Fruit fly (Drosophila melanogaster) whole organism, embryonic: ENCODE data around the gene sob.

Source experiments
- Bgb ChIP-seq: fragments of 200-800 bp; sonication (Bioruptor generic); IDR thresholded peaks from 2 replicates; pipeline ENCODE4 v1.3.6; 2022; ENCODE audit warnings: missing biosample characterization, missing genetic modification characterization; ENCODE audit not compliant: partially characterized antibody
- CG10274 ChIP-seq: fragments of 200-800 bp; sonication (Bioruptor generic); optimal IDR thresholded peaks from 3 replicates; lab custom pipeline; 2017; ENCODE audit warnings: missing biosample characterization, mild to moderate bottlenecking, missing genetic modification characterization
- CG10321 ChIP-seq: fragments of 200-800 bp; sonication (Bioruptor generic); IDR thresholded peaks from 2 replicates; pipeline ENCODE4 v1.3.6; 2022; ENCODE audit warnings: missing biosample characterization, missing genetic modification characterization
- CG10431 ChIP-seq: fragments of 200-800 bp; sonication (Bioruptor generic); optimal IDR thresholded peaks from 3 replicates; lab custom pipeline; 2018; ENCODE audit warnings: missing biosample characterization, mild to moderate bottlenecking, missing genetic modification characterization
- CG11398 ChIP-seq: fragments of 200-800 bp; sonication (Bioruptor generic); optimal IDR thresholded peaks from 2 replicates; lab custom pipeline; 2016; ENCODE audit warnings: missing biosample characterization, missing genetic modification characterization
- CG11560 ChIP-seq: fragments of 200-800 bp; sonication (Bioruptor generic); IDR thresholded peaks from 3 replicates; pipeline ENCODE4 v1.3.6; 2022; ENCODE audit warnings: missing biosample characterization, missing genetic modification characterization
- CG12942 ChIP-seq: fragments of 200-800 bp; sonication (Bioruptor generic); optimal IDR thresholded peaks from 3 replicates; lab custom pipeline; 2016; ENCODE audit warnings: missing biosample characterization, missing genetic modification characterization
- CG17186 ChIP-seq: fragments of 200-800 bp; sonication (Bioruptor generic); optimal IDR thresholded peaks from 3 replicates; lab custom pipeline; 2017; ENCODE audit warnings: missing biosample characterization, missing genetic modification reagents, missing genetic modification characterization
- CG17361 ChIP-seq: fragments of 200-800 bp; sonication (Bioruptor generic); IDR thresholded peaks from 3 replicates; pipeline ENCODE4 v1.3.6; 2022; ENCODE audit warnings: missing biosample characterization, missing genetic modification characterization
- CG17385 ChIP-seq: fragments of 200-800 bp; sonication (Bioruptor generic); optimal IDR thresholded peaks from 3 replicates; lab custom pipeline; 2018; ENCODE audit warnings: missing biosample characterization, mild to moderate bottlenecking, missing genetic modification characterization
- CG18764 ChIP-seq: fragments of 200-800 bp; sonication (Bioruptor generic); optimal IDR thresholded peaks from 3 replicates; lab custom pipeline; 2016; ENCODE audit warnings: missing biosample characterization, missing genetic modification characterization
- CG2678 ChIP-seq: fragments of 200-800 bp; sonication (Bioruptor generic); optimal IDR thresholded peaks from 3 replicates; lab custom pipeline; 2019; ENCODE audit warnings: missing biosample characterization, mild to moderate bottlenecking, missing genetic modification characterization, moderate library complexity
- CG30020 ChIP-seq: fragments of 200-800 bp; optimal IDR thresholded peaks from 2 replicates; lab custom pipeline; 2019; ENCODE audit warnings: missing biosample characterization, mild to moderate bottlenecking, missing genetic modification characterization, moderate library complexity
- CG31224 ChIP-seq: fragments of 200-800 bp; sonication (Bioruptor generic); IDR thresholded peaks from 2 replicates; pipeline ENCODE4 v1.3.6; 2022; ENCODE audit warnings: missing biosample characterization, missing genetic modification characterization
- CG32767 ChIP-seq: fragments of 200-800 bp; sonication (Bioruptor generic); IDR thresholded peaks from 2 replicates; pipeline ENCODE4 v1.3.6; 2022; ENCODE audit warnings: missing biosample characterization, missing genetic modification characterization
- CG3726 ChIP-seq: fragments of 200-800 bp; sonication (Bioruptor generic); IDR thresholded peaks from 3 replicates; pipeline ENCODE4, ENCODE4 v1.3.6; 2022; ENCODE audit warnings: missing biosample characterization, missing genetic modification characterization
- CG6854 ChIP-seq: fragments of 200-800 bp; sonication (Bioruptor generic); optimal IDR thresholded peaks from 3 replicates; lab custom pipeline; 2017; ENCODE audit warnings: missing biosample characterization, mild to moderate bottlenecking, missing genetic modification characterization
- CG7372 ChIP-seq: fragments of 200-800 bp; sonication (Bioruptor generic); IDR thresholded peaks from 2 replicates; pipeline ENCODE4 v1.3.6; 2022; ENCODE audit warnings: missing biosample characterization, missing genetic modification characterization
- CG7963 ChIP-seq: fragments of 200-800 bp; sonication (Bioruptor generic); IDR thresholded peaks from 3 replicates; pipeline ENCODE4 v1.3.6; 2022; ENCODE audit warnings: missing biosample characterization, missing genetic modification characterization; ENCODE audit not compliant: partially characterized antibody
- Camta ChIP-seq: fragments of 200-800 bp; sonication (Bioruptor generic); optimal IDR thresholded peaks from 2 replicates; lab custom pipeline; 2016; ENCODE audit warnings: missing biosample characterization, missing genetic modification characterization
- CkIIα-i1 ChIP-seq: fragments of 200-800 bp; sonication (Bioruptor generic); IDR thresholded peaks from 2 replicates; pipeline ENCODE4 v1.3.6; 2022; ENCODE audit warnings: missing biosample characterization, missing genetic modification characterization
- CoRest ChIP-seq: fragments of 200-800 bp; sonication (Bioruptor generic); optimal IDR thresholded peaks from 3 replicates; lab custom pipeline; 2018; ENCODE audit warnings: missing biosample characterization, mild to moderate bottlenecking, missing genetic modification characterization, moderate library complexity
- CrebB ChIP-seq: fragments of 200-800 bp; sonication (Bioruptor generic); optimal IDR thresholded peaks from 3 replicates; lab custom pipeline; 2018; ENCODE audit warnings: missing biosample characterization, mild to moderate bottlenecking, missing genetic modification characterization
- ERR ChIP-seq: fragments of 200-800 bp; sonication (Bioruptor generic); optimal IDR thresholded peaks from 2 replicates; lab custom pipeline; 2016; ENCODE audit warnings: missing biosample characterization, missing genetic modification characterization
- Hmr ChIP-seq: fragments of 200-800 bp; sonication (Bioruptor generic); optimal IDR thresholded peaks from 3 replicates; lab custom pipeline; 2017; ENCODE audit warnings: mild to moderate bottlenecking, missing biosample characterization, missing genetic modification reagents, missing genetic modification characterization
- Neu2 ChIP-seq: fragments of 200-800 bp; sonication (Bioruptor generic); optimal IDR thresholded peaks from 3 replicates; lab custom pipeline; 2016; ENCODE audit warnings: missing biosample characterization, missing genetic modification characterization, borderline replicate concordance
- Optix ChIP-seq: fragments of 200-800 bp; sonication (Bioruptor generic); IDR thresholded peaks from 3 replicates; pipeline ENCODE4 v1.3.6; 2022; ENCODE audit warnings: missing biosample characterization, missing genetic modification characterization
- Poxn ChIP-seq: fragments of 200-800 bp; sonication (Bioruptor generic); IDR thresholded peaks from 2 replicates; pipeline ENCODE4 v1.3.6; 2022; ENCODE audit warnings: missing biosample characterization, missing genetic modification characterization
- Sox102F ChIP-seq: fragments of 200-800 bp; sonication (Bioruptor generic); optimal IDR thresholded peaks from 2 replicates; lab custom pipeline; 2018; ENCODE audit warnings: missing biosample characterization, mild to moderate bottlenecking, missing genetic modification characterization, moderate library complexity
- Spps ChIP-seq: fragments of 200-800 bp; sonication (Bioruptor generic); optimal IDR thresholded peaks from 2 replicates; lab custom pipeline; 2018; ENCODE audit warnings: missing biosample characterization, mild to moderate bottlenecking, missing genetic modification characterization
- Vsx1 ChIP-seq: fragments of 200-800 bp; sonication (Bioruptor generic); optimal IDR thresholded peaks from 2 replicates; lab custom pipeline; 2017; ENCODE audit warnings: missing biosample characterization, mild to moderate bottlenecking, missing genetic modification characterization, missing genetic modification reagents
- ab ChIP-seq: fragments of 200-800 bp; sonication (Bioruptor generic); optimal IDR thresholded peaks from 2 replicates; lab custom pipeline; 2016; ENCODE audit warnings: missing biosample characterization, missing genetic modification characterization
- al ChIP-seq: fragments of 200-800 bp; sonication (Bioruptor generic); IDR thresholded peaks from 2 replicates; pipeline ENCODE4 v1.3.6; 2022; ENCODE audit warnings: missing biosample characterization, missing genetic modification characterization
- bbx ChIP-seq: fragments of 200-800 bp; sonication (Bioruptor generic); IDR thresholded peaks from 2 replicates; pipeline ENCODE4 v1.3.6; 2022; ENCODE audit warnings: missing biosample characterization, missing genetic modification characterization; ENCODE audit not compliant: partially characterized antibody
- cas ChIP-seq: fragments of 200-800 bp; sonication (Bioruptor generic); IDR thresholded peaks from 2 replicates; pipeline ENCODE4 v1.3.6; 2022; ENCODE audit warnings: missing biosample characterization, missing genetic modification characterization
- danr ChIP-seq: fragments of 200-800 bp; sonication (Bioruptor generic); IDR thresholded peaks from 2 replicates; pipeline ENCODE4 v1.3.6; 2022; ENCODE audit warnings: missing biosample characterization, missing genetic modification characterization
- dati ChIP-seq: fragments of 200-800 bp; sonication (Bioruptor generic); IDR thresholded peaks from 2 replicates; pipeline ENCODE4 v1.3.6; 2022; ENCODE audit warnings: missing biosample characterization, missing genetic modification characterization
- dmrt11E ChIP-seq: fragments of 200-800 bp; sonication (Bioruptor generic); optimal IDR thresholded peaks from 3 replicates; lab custom pipeline; 2018; ENCODE audit warnings: missing biosample characterization, mild to moderate bottlenecking, missing genetic modification characterization, moderate library complexity
- gce ChIP-seq: fragments of 200-800 bp; sonication (Bioruptor generic); IDR thresholded peaks from 3 replicates; pipeline ENCODE4 v1.3.6; 2022; ENCODE audit warnings: missing biosample characterization, missing genetic modification characterization
- grau ChIP-seq: fragments of 200-800 bp; optimal IDR thresholded peaks from 3 replicates; lab custom pipeline; 2019; ENCODE audit warnings: missing biosample characterization, mild to moderate bottlenecking, missing genetic modification characterization, moderate library complexity
- kah ChIP-seq: fragments of 200-800 bp; sonication (Bioruptor generic); optimal IDR thresholded peaks from 2 replicates; lab custom pipeline; 2018; ENCODE audit warnings: missing biosample characterization, mild to moderate bottlenecking, missing genetic modification characterization
- luna ChIP-seq: fragments of 200-800 bp; sonication (Bioruptor generic); optimal IDR thresholded peaks from 2 replicates; lab custom pipeline; 2016; ENCODE audit warnings: missing biosample characterization, missing genetic modification characterization
- nau ChIP-seq: fragments of 200-800 bp; sonication (Bioruptor generic); optimal IDR thresholded peaks from 3 replicates; lab custom pipeline; 2017; ENCODE audit warnings: missing biosample characterization, mild to moderate bottlenecking, missing genetic modification characterization, missing genetic modification reagents
- onecut ChIP-seq: fragments of 200-800 bp; sonication (Bioruptor generic); IDR thresholded peaks from 2 replicates; pipeline ENCODE4 v1.3.6; 2022; ENCODE audit warnings: missing biosample characterization, missing genetic modification characterization
- schlank ChIP-seq: fragments of 200-800 bp; sonication (Bioruptor generic); optimal IDR thresholded peaks from 2 replicates; lab custom pipeline; 2018; ENCODE audit warnings: missing biosample characterization, mild to moderate bottlenecking, missing genetic modification characterization
- so ChIP-seq: fragments of 200-800 bp; sonication (Bioruptor generic); IDR thresholded peaks from 3 replicates; pipeline ENCODE4 v1.3.6; 2022; ENCODE audit warnings: missing biosample characterization, missing genetic modification characterization
- sqz ChIP-seq: fragments of 200-800 bp; sonication (Bioruptor generic); optimal IDR thresholded peaks from 3 replicates; lab custom pipeline; 2018; ENCODE audit warnings: missing biosample characterization, mild to moderate bottlenecking, missing genetic modification characterization
- sr ChIP-seq: fragments of 200-800 bp; sonication (Bioruptor generic); IDR thresholded peaks from 3 replicates; pipeline ENCODE4 v1.3.6; 2022; ENCODE audit warnings: missing biosample characterization, missing genetic modification characterization
- tgo ChIP-seq: fragments of 200-800 bp; sonication (Bioruptor generic); IDR thresholded peaks from 3 replicates; pipeline ENCODE4 v1.3.6; 2022; ENCODE audit warnings: missing biosample characterization, missing genetic modification characterization
- unpg ChIP-seq: fragments of 200-800 bp; sonication (Bioruptor generic); optimal IDR thresholded peaks from 3 replicates; lab custom pipeline; 2018; ENCODE audit warnings: missing biosample characterization, mild to moderate bottlenecking, missing genetic modification characterization, moderate library complexity
- vnd ChIP-seq: fragments of 200-800 bp; sonication (Bioruptor generic); IDR thresholded peaks from 3 replicates; pipeline ENCODE4 v1.3.6; 2022; ENCODE audit warnings: missing biosample characterization, missing genetic modification characterization; ENCODE audit not compliant: partially characterized antibody
- zen ChIP-seq: fragments of 200-800 bp; sonication (Bioruptor generic); optimal IDR thresholded peaks from 3 replicates; lab custom pipeline; 2018; ENCODE audit warnings: missing biosample characterization, mild to moderate bottlenecking, missing genetic modification characterization, moderate library complexity

sob gene

dm6 chr2L:3569892-3570291 is 10.7 kb downstream of the sob start (continued):
- 0 out of 2 replicates have a peak, but pooled peaks have one; percentile 28 for TF ChIP-seq CG31224 (GFP tag; lab: Robert Waterston, UW)
- no peak for TF ChIP-seq CG10321 (GFP tag; lab: Robert Waterston, UW)
- peak; percentile 24 for TF ChIP-seq unpg (GFP tag; lab: Kevin White, UChicago)
- TF ChIP-seq onecut (GFP tag; lab: Robert Waterston, UW) = 0 out of 2 replicates have a peak, but pooled peaks have one; percentile 17
- TF ChIP-seq CG17186 (GFP tag; lab: Kevin White, UChicago) = no peak
- no peak for TF ChIP-seq gce (GFP tag; lab: Robert Waterston, UW)
- TF ChIP-seq CG10431 = no peak
- no peak for TF ChIP-seq CG12942
- TF ChIP-seq Neu2 (GFP tag; lab: Kevin White, UChicago) = no peak
- TF ChIP-seq Poxn (GFP tag; lab: Robert Waterston, UW) = no peak
- no peak for TF ChIP-seq CkIIα-i1
- peak; percentile 56 for TF ChIP-seq CG2678
- TF ChIP-seq Sox102F (GFP tag; lab: Kevin White, UChicago) = peak; percentile 45
- no peak for TF ChIP-seq CrebB (tag; lab: Kevin White, UChicago)
- no peak for TF ChIP-seq bbx (GFP tag; lab: Robert Waterston, UW)
- no peak for TF ChIP-seq CG3726 (GFP tag; lab: Robert Waterston, UW)
- TF ChIP-seq schlank (tag; lab: Kevin White, UChicago) = no peak
- no peak for TF ChIP-seq vnd (GFP tag; lab: Robert Waterston, UW)
- TF ChIP-seq luna (GFP tag; lab: Kevin White, UChicago) = no peak
- TF ChIP-seq CG6854 (GFP tag; lab: Kevin White, UChicago) = no peak
- TF ChIP-seq CG17361 (GFP tag; lab: Robert Waterston, UW) = no peak
- peak; percentile 42; the same call in 1 of the 2 replicates for TF ChIP-seq al
- peak; percentile 34 for TF ChIP-seq CoRest (tag; lab: Kevin White, UChicago)
- no peak for TF ChIP-seq Camta (GFP tag; lab: Kevin White, UChicago)
- TF ChIP-seq CG30020 = no peak
- TF ChIP-seq CG11560 = no peak
- no peak for TF ChIP-seq cas (GFP tag; lab: Robert Waterston, UW)
- no peak for TF ChIP-seq dati
- TF ChIP-seq sqz (GFP tag; lab: Kevin White, UChicago) = no peak
- no peak for TF ChIP-seq danr (GFP tag; lab: Robert Waterston, UW)
- no peak for TF ChIP-seq Hmr (GFP tag; lab: Kevin White, UChicago)
- TF ChIP-seq CG17385 = peak; percentile 37
- no peak for TF ChIP-seq Bgb
- no peak for TF ChIP-seq Spps (tag; lab: Kevin White, UChicago)
- TF ChIP-seq CG18764 = no peak
- no peak for TF ChIP-seq sr
- TF ChIP-seq tgo (GFP tag; lab: Robert Waterston, UW) = peak; percentile 29; the same call in 2 of the 3 replicates
- no peak for TF ChIP-seq so
- TF ChIP-seq kah (GFP tag; lab: Kevin White, UChicago) = no peak
- TF ChIP-seq grau = peak; percentile 37
- no peak for TF ChIP-seq ERR (GFP tag; lab: Kevin White, UChicago)
- TF ChIP-seq dmrt11E = peak; percentile 15
- no peak for TF ChIP-seq zen (tag; lab: Kevin White, UChicago)
- 0 out of 2 replicates have a peak, but pooled peaks have one; percentile 7 for TF ChIP-seq CG7372
- TF ChIP-seq CG11398 (GFP tag; lab: Kevin White, UChicago) = no peak
- no peak for TF ChIP-seq nau (GFP tag; lab: Kevin White, UChicago)
- no peak for TF ChIP-seq ab
- TF ChIP-seq CG7963 (GFP tag; lab: Robert Waterston, UW) = no peak
- no peak for TF ChIP-seq CG32767 (GFP tag; lab: Robert Waterston, UW)
- TF ChIP-seq CG10274 (GFP tag; lab: Kevin White, UChicago) = no peak
- TF ChIP-seq Vsx1 = peak; percentile 31
- TF ChIP-seq Optix (GFP tag; lab: Robert Waterston, UW) = no peak
